Fruit fly (Drosophila melanogaster): ENCODE results near the gene CG13305.

Gene CG13305

DNA sequence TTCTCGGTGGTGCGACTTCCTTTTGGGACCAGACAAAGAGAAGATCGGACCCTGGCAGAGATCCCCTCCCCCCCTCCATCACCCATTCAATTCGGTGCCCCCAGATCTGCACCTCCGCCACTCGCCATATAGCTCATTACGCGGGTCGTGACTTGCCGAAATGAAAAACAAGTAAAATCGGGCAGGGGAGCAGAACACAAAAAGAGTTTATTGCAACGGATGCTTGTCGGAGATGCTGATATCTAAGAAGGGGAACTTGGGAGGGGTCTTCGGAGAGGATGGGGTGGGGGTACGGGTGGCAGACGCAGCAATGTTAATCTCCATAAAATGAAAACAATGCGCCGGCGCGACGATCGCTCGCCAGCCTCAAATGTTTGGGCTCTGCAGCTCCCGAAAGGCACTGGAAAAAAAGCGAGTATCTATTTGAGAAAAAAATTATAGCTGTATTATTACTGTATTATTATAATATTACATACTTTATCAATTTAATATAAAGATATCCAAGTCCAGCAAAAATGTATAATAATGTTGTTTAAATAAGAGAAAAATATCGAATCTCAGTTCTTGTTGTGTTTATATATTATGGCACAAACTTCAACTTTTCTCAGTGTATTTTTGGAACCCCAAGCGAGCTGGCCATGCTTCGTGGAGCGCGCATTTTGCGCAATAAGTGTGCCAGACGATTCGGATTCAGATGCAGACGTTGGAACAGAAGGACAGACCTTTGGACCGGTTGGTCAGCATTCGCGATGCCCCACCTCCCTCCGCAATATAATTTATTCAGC is 21.4 kb upstream of the CG13305 start (continued):
- peak; percentile 1 for TF ChIP-seq CG17385 (GFP tag; optimal IDR thresholded peaks at IDR 0.05)
- peak; percentile 15 for TF ChIP-seq fd96Cb (tag; optimal IDR thresholded peaks at IDR 0.05)
- 0 out of 2 replicates have a peak, but pooled peaks have one; percentile 40 for TF ChIP-seq E2f1 (GFP tag; IDR thresholded peaks at IDR 0.05)
- TF ChIP-seq Dfd (GFP tag; optimal IDR thresholded peaks at IDR 0.05): no peak
- no peak for TF ChIP-seq CG16813 (GFP tag; IDR thresholded peaks at IDR 0.05; ENCODE audit: partially characterized antibody)
- TF ChIP-seq disco-r (GFP tag; optimal IDR thresholded peaks at IDR 0.05): no peak
- peak; percentile 52 for TF ChIP-seq CG14710 (tag; optimal IDR thresholded peaks at IDR 0.05)
- peak; percentile 49 for TF ChIP-seq az2 (GFP tag; optimal IDR thresholded peaks at IDR 0.05)
- no peak for TF ChIP-seq CG10366 (GFP tag; IDR thresholded peaks at IDR 0.05)
- TF ChIP-seq gro (GFP tag; optimal IDR thresholded peaks at IDR 0.05): no peak
- TF ChIP-seq rib (GFP tag; IDR thresholded peaks at IDR 0.05): no peak
- TF ChIP-seq lola (GFP tag; optimal IDR thresholded peaks at IDR 0.05): peak in 1 of 3 experiments; percentile 63
- no peak for TF ChIP-seq Doc3 (GFP tag; IDR thresholded peaks at IDR 0.05; ENCODE audit: partially characterized antibody)
- TF ChIP-seq crc (GFP tag; optimal IDR thresholded peaks at IDR 0.05): no peak
- TF ChIP-seq yki (optimal IDR thresholded peaks at IDR 0.05): no peak
- TF ChIP-seq CG3065 (GFP tag; optimal IDR thresholded peaks at IDR 0.05): no peak
- no peak for TF ChIP-seq CG30020 (tag; optimal IDR thresholded peaks at IDR 0.05)
- no peak for TF ChIP-seq wek (GFP tag; optimal IDR thresholded peaks at IDR 0.05)
- TF ChIP-seq unpg (GFP tag; optimal IDR thresholded peaks at IDR 0.05): peak; percentile 53
- TF ChIP-seq cad (GFP tag; optimal IDR thresholded peaks at IDR 0.05): no peak
- TF ChIP-seq sob (GFP tag; IDR thresholded peaks at IDR 0.05): 0 out of 2 replicates have a peak, but pooled peaks have one; percentile 32
- TF ChIP-seq CG10959 (GFP tag; IDR thresholded peaks at IDR 0.05): no peak
- TF ChIP-seq CG13296 (GFP tag; optimal IDR thresholded peaks at IDR 0.05): no peak
- no peak for TF ChIP-seq CG3847 (GFP tag; IDR thresholded peaks at IDR 0.05)
- no peak for TF ChIP-seq tio (GFP tag; optimal IDR thresholded peaks at IDR 0.05)
- TF ChIP-seq CrebB (tag; optimal IDR thresholded peaks at IDR 0.05): no peak
- TF ChIP-seq CG8089 (GFP tag; optimal IDR thresholded peaks at IDR 0.05): no peak
- TF ChIP-seq Fer2 (tag; optimal IDR thresholded peaks at IDR 0.05): no peak
- peak; percentile 74 for TF ChIP-seq CG18262 (tag; optimal IDR thresholded peaks at IDR 0.05)
- no peak for TF ChIP-seq CG6791 (GFP tag; IDR thresholded peaks at IDR 0.05; ENCODE audit: partially characterized antibody)
- no peak for TF ChIP-seq Atf6 (GFP tag; IDR thresholded peaks at IDR 0.05)
- no peak for TF ChIP-seq Atf3 (GFP tag; optimal IDR thresholded peaks at IDR 0.05)
- TF ChIP-seq Vsx1 (GFP tag; optimal IDR thresholded peaks at IDR 0.05): no peak
- peak; percentile 9 for TF ChIP-seq CG18599 (GFP tag; optimal IDR thresholded peaks at IDR 0.05)
- no peak for TF ChIP-seq ham (GFP tag; IDR thresholded peaks at IDR 0.05)
- TF ChIP-seq CG6765 (GFP tag; optimal IDR thresholded peaks at IDR 0.05): no peak
- no peak for TF ChIP-seq kay (GFP tag; optimal IDR thresholded peaks at IDR 0.05)
- no peak for TF ChIP-seq CG3838 (GFP tag; optimal IDR thresholded peaks at IDR 0.05)
- TF ChIP-seq CG3281 (GFP tag; optimal IDR thresholded peaks at IDR 0.05): no peak
- no peak for TF ChIP-seq CG42726 (GFP tag; IDR thresholded peaks at IDR 0.05; ENCODE audit: partially characterized antibody)
- TF ChIP-seq Hsf (GFP tag; optimal IDR thresholded peaks at IDR 0.05): no peak
- TF ChIP-seq Sox102F (GFP tag; optimal IDR thresholded peaks at IDR 0.05): peak; percentile 52
- TF ChIP-seq CG17912 (GFP tag; optimal IDR thresholded peaks at IDR 0.05): no peak
- no peak for TF ChIP-seq danr (GFP tag; IDR thresholded peaks at IDR 0.05)
- TF ChIP-seq Dp (GFP tag; optimal IDR thresholded peaks at IDR 0.05): no peak
- TF ChIP-seq CG11560 (tag; IDR thresholded peaks at IDR 0.05): no peak
- no peak for TF ChIP-seq CG5180 (GFP tag; optimal IDR thresholded peaks at IDR 0.05)
- TF ChIP-seq ci (GFP tag; IDR thresholded peaks at IDR 0.05): 0 out of 3 replicates have a peak, but pooled peaks have one; percentile 48
- no peak for TF ChIP-seq ind (GFP tag; optimal IDR thresholded peaks at IDR 0.05)
- TF ChIP-seq sens (GFP tag): no peak
